Worm (Caenorhabditis elegans): Measurements from ENCODE around the gene C03H5.4.

The C03H5.4 gene

ce11 chrII:410832-411231 lies 35.8 kb downstream of the C03H5.4 start, which contains the start of the genes dnsn-1 and C24H12.4 (continued):
- no peak for TF ChIP-seq mxl-1 (tag; optimal IDR thresholded peaks at IDR 0.05)
- peak; percentile 81 for TF ChIP-seq K11D2.4 (GFP tag; IDR thresholded peaks at IDR 0.05)
- no peak for TF ChIP-seq egl-18 (GFP tag; IDR thresholded peaks at IDR 0.05)
- TF ChIP-seq xnd-1 (tag; optimal IDR thresholded peaks at IDR 0.05): peak; percentile 44
- peak; percentile 89 for TF ChIP-seq rcor-1 (GFP tag; IDR thresholded peaks at IDR 0.05)
- TF ChIP-seq lin-40 (tag; optimal IDR thresholded peaks at IDR 0.05): peak; percentile 92
- TF ChIP-seq hmg-20 (GFP tag; IDR thresholded peaks at IDR 0.05): peak; percentile 58; the same call in 1 of the 2 replicates
- TF ChIP-seq ets-4 (GFP tag; optimal IDR thresholded peaks at IDR 0.05): no peak
- peak; percentile 77 for TF ChIP-seq snpc-3.4 (tag; optimal IDR thresholded peaks at IDR 0.05)
- no peak for TF ChIP-seq tbx-9 (tag; optimal IDR thresholded peaks at IDR 0.05; ENCODE audit: borderline replicate concordance)
- no peak for TF ChIP-seq Y67H2A.10 (GFP tag; conservative IDR thresholded peaks at IDR 0.05)
- no peak for TF ChIP-seq madf-3 (GFP tag; IDR thresholded peaks at IDR 0.05)
- TF ChIP-seq lin-54 (GFP tag; optimal IDR thresholded peaks at IDR 0.05): peak; percentile 94
- peak; percentile 67 for TF ChIP-seq gei-17 (GFP tag; optimal IDR thresholded peaks at IDR 0.05)
- no peak for TF ChIP-seq ztf-28 (GFP tag; IDR thresholded peaks at IDR 0.05)
- TF ChIP-seq zim-3 (tag; optimal IDR thresholded peaks at IDR 0.05): no peak

DNA sequence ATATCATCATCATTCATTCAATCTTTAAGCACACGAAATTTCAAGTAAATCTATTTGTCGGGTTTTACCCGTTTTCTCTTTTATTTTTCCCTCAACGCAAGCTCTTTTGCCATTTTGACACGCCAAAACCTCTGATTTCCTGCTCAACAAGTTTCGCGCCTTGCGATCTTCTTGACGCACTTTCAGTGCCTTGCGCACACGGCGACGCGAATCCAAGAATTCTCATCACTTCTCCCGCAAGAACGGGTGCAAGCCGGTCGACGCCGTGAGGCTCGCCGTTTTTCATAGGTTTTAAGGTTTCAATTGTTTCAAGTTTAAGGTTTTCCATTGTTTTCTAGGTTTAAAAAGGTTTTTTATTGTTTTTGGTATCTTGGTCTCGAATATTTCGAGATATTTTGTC lies 41.8 kb downstream of the C03H5.4 start:
- TF ChIP-seq ztf-18 (tag; optimal IDR thresholded peaks at IDR 0.05) (peak; percentile 87), him-1 (tag; optimal IDR thresholded peaks at IDR 0.05) (peak; percentile 56), madf-6 (GFP tag; IDR thresholded peaks at IDR 0.05) (0 out of 2 replicates have a peak, but pooled peaks have one; percentile 47)

- no peak for TF ChIP-seq lin-54 (GFP tag; optimal IDR thresholded peaks at IDR 0.05)
Observed at ce11 chrII:418782-419181, 43.7 kb downstream of the C03H5.4 start, which contains the start of gene C24H12.6. TSS of gene C24H12.6 (minus strand) at chrII:418882.

DNA sequence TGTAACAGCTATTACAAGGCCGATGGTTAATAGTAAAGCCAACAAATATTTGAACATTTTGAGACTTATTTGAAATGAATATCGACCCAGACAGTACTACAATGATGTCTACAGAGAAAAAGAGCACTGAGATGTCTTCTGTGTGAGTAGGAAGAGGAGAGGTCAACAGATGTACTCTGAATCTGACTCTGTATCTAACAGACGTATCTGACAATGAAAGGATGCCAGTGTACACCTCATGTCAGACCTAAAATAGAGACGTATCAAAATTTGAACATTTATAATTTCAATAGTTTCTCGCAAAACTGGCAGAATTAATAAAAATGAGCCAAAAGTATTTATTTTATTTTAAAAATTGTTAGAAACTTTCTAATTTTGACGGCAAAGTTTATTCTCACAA lies 48.0 kb downstream of the C03H5.4 start, which contains the start of gene C24H12.8:
C24H12.8 (minus strand) TSS at position 101 of the 400 bp plus-strand sequence.
- TF ChIP-seq ztf-25 (GFP tag; IDR thresholded peaks at IDR 0.05) (no peak), dpl-1 (GFP tag; optimal IDR thresholded peaks at IDR 0.05) (no peak), zim-3 (tag; optimal IDR thresholded peaks at IDR 0.05) (no peak), aptf-2 (GFP tag; conservative IDR thresholded peaks at IDR 0.05) (no peak), egl-18 (GFP tag; IDR thresholded peaks at IDR 0.05) (no peak), F10E7.11 (tag; optimal IDR thresholded peaks at IDR 0.05) (no peak), B0019.2 (GFP tag; conservative IDR thresholded peaks at IDR 0.05) (no peak), let-607 (tag; optimal IDR thresholded peaks at IDR 0.05) (no peak), lin-40 (tag; optimal IDR thresholded peaks at IDR 0.05) (no peak), bed-2 (GFP tag; IDR thresholded peaks at IDR 0.05) (no peak), let-526 (GFP tag; IDR thresholded peaks at IDR 0.05) (no peak), mel-28 (tag; optimal IDR thresholded peaks at IDR 0.05; ENCODE audit: borderline replicate concordance) (no peak), C17E4.6 (GFP tag; IDR thresholded peaks at IDR 0.05) (no peak), Y53F4B.3 (GFP tag; IDR thresholded peaks at IDR 0.05) (no peak), attf-5 (GFP tag; optimal IDR thresholded peaks at IDR 0.05) (no peak), aptf-3 (GFP tag; IDR thresholded peaks at IDR 0.05) (no peak), sdz-38 (tag; optimal IDR thresholded peaks at IDR 0.05) (no peak), somi-1 (GFP tag; optimal IDR thresholded peaks at IDR 0.05) (no peak), akir-1 (GFP tag; optimal IDR thresholded peaks at IDR 0.05) (no peak), ceh-40 (GFP tag; IDR thresholded peaks at IDR 0.05) (no peak)
